Fruit fly (Drosophila melanogaster) whole organism, prepupa: ENCODE measurements around the gene CG10383.

Experiments
- CG11762 ChIP-seq: fragments of 200-800 bp; sonication (Bioruptor generic); optimal IDR thresholded peaks from 3 replicates; lab custom pipeline; 2016; ENCODE audit warnings: missing biosample characterization, missing genetic modification characterization; ENCODE audit not compliant: insufficient read depth
- CG3919 ChIP-seq: fragments of 200-800 bp; sonication (Bioruptor generic); optimal IDR thresholded peaks from 3 replicates; lab custom pipeline; 2016; ENCODE audit warnings: missing biosample characterization, missing genetic modification characterization
- acj6 ChIP-seq: fragments of 200-800 bp; sonication (Bioruptor generic); optimal IDR thresholded peaks from 3 replicates; lab custom pipeline; 2016; ENCODE audit warnings: missing biosample characterization, missing genetic modification characterization
- dsx ChIP-seq: fragments of 200-800 bp; optimal IDR thresholded peaks from 3 replicates; lab custom pipeline; 2019; ENCODE audit warnings: missing biosample characterization, mild to moderate bottlenecking, missing genetic modification characterization, moderate library complexity; ENCODE audit not compliant: poor library complexity, severe bottlenecking
- vri ChIP-seq: fragments of 200-800 bp; sonication (Bioruptor generic); optimal IDR thresholded peaks from 3 replicates; lab custom pipeline; 2016; ENCODE audit warnings: missing biosample characterization, mild to moderate bottlenecking, missing genetic modification characterization

- TF ChIP-seq CG11762 (peak; percentile 63), CG3919 (peak; percentile 73), vri (peak; percentile 55), acj6 (GFP tag; lab: Kevin White, UChicago) (peak; percentile 79), dsx (peak; percentile 81)
Observed at dm6 chr2L:18664707-18665550, 30.5 kb downstream of the CG10383 start.
